Worm (Caenorhabditis elegans) whole organism, young adult: Measurements from ENCODE around the gene C25F9.12.

Experiments
- C06A6.2 ChIP-seq: fragments of 200-800 bp; sonication (Bioruptor generic); conservative IDR thresholded peaks from 2 replicates; pipeline ENCODE4 v1.3.6; 2022; ENCODE audit warnings: missing genetic modification characterization, missing compliant biosample characterization
- F49E8.2 ChIP-seq: sonication (generic microtip); optimal IDR thresholded peaks from 3 replicates; lab custom pipeline; 2017; ENCODE audit warnings: missing genetic modification characterization, mild to moderate bottlenecking, missing compliant biosample characterization, antibody characterized with exemption, moderate library complexity; ENCODE audit not compliant: insufficient read depth
- ama-1 ChIP-seq, 3 experiments: fragments of 150-350 bp in 1 of 3; sonication (generic microtip) in 2 of 3; optimal IDR thresholded peaks; 2 replicates each; lab custom pipeline; 2014 to 2018; ENCODE audit warnings: missing biosample characterization in 2 of 3, missing genetic modification characterization in 2 of 3, missing genetic modification reagents in 2 of 3
- dox-1 ChIP-seq: fragments of 200-800 bp; sonication (Bioruptor generic); IDR thresholded peaks from 2 replicates; pipeline ENCODE4 v1.3.6; 2022; ENCODE audit warnings: missing genetic modification reagents, missing genetic modification characterization, missing compliant biosample characterization
- madf-6 ChIP-seq: fragments of 200-800 bp; sonication (Bioruptor generic); IDR thresholded peaks from 2 replicates; pipeline ENCODE4 v1.3.6; 2022; ENCODE audit warnings: missing genetic modification reagents, missing genetic modification characterization, missing compliant biosample characterization
- snpc-4 ChIP-seq, 5 experiments: fragments of 150-350 bp in 1 of 5; sonication (generic microtip) in 4 of 5; optimal IDR thresholded peaks; 2 replicates each; lab custom pipeline; 2014 to 2018; ENCODE audit warnings: missing genetic modification characterization in 5 of 5, missing biosample characterization in 3 of 5, antibody characterized with exemption in 2 of 5, mild to moderate bottlenecking in 2 of 5, missing compliant biosample characterization in 2 of 5, missing genotype in 2 of 5, moderate library complexity in 2 of 5, missing genetic modification reagents in 1 of 5
- unc-130 ChIP-seq: sonication (generic microtip); optimal IDR thresholded peaks from 2 replicates; lab custom pipeline; 2016; ENCODE audit warnings: missing genetic modification reagents, missing genetic modification characterization, missing compliant biosample characterization
- ztf-18 ChIP-seq: sonication (generic microtip); optimal IDR thresholded peaks from 2 replicates; lab custom pipeline; 2016; ENCODE audit warnings: missing genotype, mild to moderate bottlenecking, missing genetic modification characterization, missing compliant biosample characterization
- ztf-22 ChIP-seq: fragments of 200-800 bp; sonication (Bioruptor generic); optimal IDR thresholded peaks from 2 replicates; lab custom pipeline; 2018; ENCODE audit warnings: mild to moderate bottlenecking, missing genetic modification characterization, moderate library complexity, missing compliant biosample characterization

DNA sequence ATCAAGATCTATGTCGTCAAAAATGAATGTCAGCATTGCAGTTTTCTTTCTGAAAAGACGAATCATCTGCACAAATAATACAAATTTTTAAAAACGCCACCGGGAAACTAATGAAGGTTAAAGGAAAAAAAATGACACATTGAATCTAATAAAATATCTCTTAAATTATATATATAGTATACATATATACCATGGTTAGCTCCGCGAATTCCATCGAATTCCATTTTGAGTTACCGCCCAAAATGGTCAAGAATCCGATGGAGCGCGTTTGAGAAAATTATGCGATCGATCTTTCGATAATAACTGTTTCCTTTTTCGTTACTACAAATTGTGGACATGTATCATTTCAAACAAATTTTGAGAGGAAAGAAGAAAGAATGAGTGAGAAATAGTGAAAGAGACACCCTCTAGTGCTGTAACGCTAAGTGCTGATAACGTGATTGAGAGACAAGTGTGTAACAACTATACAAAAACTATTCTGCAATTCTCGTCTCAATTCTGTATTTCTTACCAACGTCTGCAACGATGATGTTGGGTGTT lies 2.6 kb upstream of the C25F9.12 start, which contains the start of the genes C25F9.6 and C25F9.10:
- TF ChIP-seq C06A6.2 (GFP tag; lab: Robert Waterston, UW) = no peak
- no peak for TF ChIP-seq snpc-4 (GFP tag; optimal IDR thresholded peaks at IDR 0.05; lab: Kevin White, UChicago)
- no peak for TF ChIP-seq snpc-4 (tag; optimal IDR thresholded peaks at IDR 0.05; lab: Kevin White, UChicago)
- TF ChIP-seq ama-1 (optimal IDR thresholded peaks at IDR 0.05; lab: Kevin White, UChicago) = no peak
- TF ChIP-seq ama-1 (GFP tag; optimal IDR thresholded peaks at IDR 0.05; lab: Kevin White, UChicago) = no peak
- TF ChIP-seq F49E8.2 (tag; lab: Kevin White, UChicago) = no peak
- peak; percentile 39; the same call in 1 of the 2 replicates for TF ChIP-seq dox-1 (GFP tag; lab: Robert Waterston, UW)
- TF ChIP-seq ztf-18 (tag; lab: Kevin White, UChicago) = no peak
- TF ChIP-seq madf-6 (GFP tag; lab: Robert Waterston, UW) = no peak
- TF ChIP-seq unc-130 (GFP tag; lab: Kevin White, UChicago) = no peak
- no peak for TF ChIP-seq ztf-22
